Fruit fly (Drosophila melanogaster) whole organism, embryonic: ENCODE measurements around the gene CG43121.

ENCODE experiments used
- Asciz ChIP-seq: fragments of 200-800 bp; sonication (Bioruptor generic); optimal IDR thresholded peaks from 2 replicates; lab custom pipeline; 2017; ENCODE audit warnings: missing biosample characterization, mild to moderate bottlenecking, missing genetic modification characterization, missing genetic modification reagents
- CG10209 ChIP-seq: fragments of 200-800 bp; sonication (Bioruptor generic); optimal IDR thresholded peaks from 3 replicates; lab custom pipeline; 2017; ENCODE audit warnings: missing biosample characterization, mild to moderate bottlenecking, missing genetic modification characterization, missing genetic modification reagents
- CG10274 ChIP-seq: fragments of 200-800 bp; sonication (Bioruptor generic); optimal IDR thresholded peaks from 3 replicates; lab custom pipeline; 2017; ENCODE audit warnings: missing biosample characterization, mild to moderate bottlenecking, missing genetic modification characterization
- CG11085 ChIP-seq: fragments of 200-800 bp; sonication (Bioruptor generic); IDR thresholded peaks from 2 replicates; pipeline ENCODE4 v1.3.6; 2022; ENCODE audit warnings: missing biosample characterization, missing genetic modification characterization
- CG11247 ChIP-seq: fragments of 200-800 bp; sonication (Bioruptor generic); IDR thresholded peaks from 2 replicates; pipeline ENCODE4 v1.3.6; 2022; ENCODE audit warnings: missing biosample characterization, missing genetic modification characterization
- CG11695 ChIP-seq: fragments of 200-800 bp; sonication (Bioruptor generic); IDR thresholded peaks from 3 replicates; pipeline ENCODE4 v1.3.6; 2022; ENCODE audit warnings: missing biosample characterization, missing genetic modification characterization
- CG12219 ChIP-seq: fragments of 200-800 bp; sonication (Bioruptor generic); optimal IDR thresholded peaks from 3 replicates; lab custom pipeline; 2018; ENCODE audit warnings: missing biosample characterization, mild to moderate bottlenecking, missing genetic modification characterization
- CG1233 ChIP-seq: fragments of 200-800 bp; sonication (Bioruptor generic); optimal IDR thresholded peaks from 4 replicates; lab custom pipeline; 2018; ENCODE audit warnings: missing biosample characterization, mild to moderate bottlenecking, missing genetic modification characterization
- CG12744 ChIP-seq: fragments of 200-800 bp; sonication (Bioruptor generic); optimal IDR thresholded peaks from 2 replicates; lab custom pipeline; 2016; ENCODE audit warnings: missing biosample characterization, missing genetic modification characterization
- CG13287 ChIP-seq: fragments of 200-800 bp; sonication (Bioruptor generic); IDR thresholded peaks from 2 replicates; pipeline ENCODE4 v1.3.6; 2022; ENCODE audit warnings: missing biosample characterization, missing genetic modification characterization; ENCODE audit not compliant: partially characterized antibody
- CG15011 ChIP-seq: fragments of 200-800 bp; sonication (Bioruptor generic); optimal IDR thresholded peaks from 3 replicates; lab custom pipeline; 2018; ENCODE audit warnings: missing biosample characterization, mild to moderate bottlenecking, missing genetic modification characterization
- CG15514 ChIP-seq: fragments of 200-800 bp; sonication (Bioruptor generic); optimal IDR thresholded peaks from 3 replicates; lab custom pipeline; 2017; ENCODE audit warnings: missing biosample characterization, missing genetic modification characterization, mild to moderate bottlenecking, moderate library complexity, missing genetic modification reagents
- CG1832 ChIP-seq: fragments of 200-800 bp; sonication (Bioruptor generic); optimal IDR thresholded peaks from 2 replicates; lab custom pipeline; 2017; ENCODE audit warnings: missing biosample characterization, mild to moderate bottlenecking, missing genetic modification characterization, inconsistent platforms
- CG33213 ChIP-seq: fragments of 200-800 bp; sonication (Bioruptor generic); optimal IDR thresholded peaks from 3 replicates; lab custom pipeline; 2016; ENCODE audit warnings: missing biosample characterization, missing genetic modification characterization
- CG3407 ChIP-seq: fragments of 200-800 bp; sonication (Bioruptor generic); optimal IDR thresholded peaks from 2 replicates; lab custom pipeline; 2018; ENCODE audit warnings: missing biosample characterization, mild to moderate bottlenecking, missing genetic modification characterization
- CG43689 ChIP-seq: fragments of 200-800 bp; sonication (Bioruptor generic); IDR thresholded peaks from 2 replicates; pipeline ENCODE4 v1.3.6; 2022; ENCODE audit warnings: missing biosample characterization, missing genetic modification characterization
- CG6272 ChIP-seq: fragments of 200-800 bp; sonication (Bioruptor generic); IDR thresholded peaks from 2 replicates; pipeline ENCODE4 v1.3.6; 2022; ENCODE audit warnings: missing biosample characterization, missing genetic modification characterization
- CG6765 ChIP-seq: fragments of 200-800 bp; sonication (Bioruptor generic); optimal IDR thresholded peaks from 3 replicates; lab custom pipeline; 2017; ENCODE audit warnings: missing biosample characterization, mild to moderate bottlenecking, missing genetic modification characterization
- CG6813 ChIP-seq: fragments of 200-800 bp; sonication (Bioruptor generic); optimal IDR thresholded peaks from 2 replicates; lab custom pipeline; 2017; ENCODE audit warnings: missing biosample characterization, missing genetic modification characterization, mild to moderate bottlenecking, moderate library complexity, missing genetic modification reagents
- CG8388 ChIP-seq: fragments of 200-800 bp; sonication (Bioruptor generic); optimal IDR thresholded peaks from 2 replicates; lab custom pipeline; 2019; ENCODE audit warnings: missing biosample characterization, mild to moderate bottlenecking, missing genetic modification characterization, moderate library complexity
- CHES-1-like ChIP-seq: fragments of 200-800 bp; sonication (Bioruptor generic); optimal IDR thresholded peaks from 2 replicates; lab custom pipeline; 2016; ENCODE audit warnings: missing biosample characterization, missing genetic modification characterization
- Camta ChIP-seq: fragments of 200-800 bp; sonication (Bioruptor generic); optimal IDR thresholded peaks from 2 replicates; lab custom pipeline; 2016; ENCODE audit warnings: missing biosample characterization, missing genetic modification characterization
- CoRest ChIP-seq: fragments of 200-800 bp; sonication (Bioruptor generic); optimal IDR thresholded peaks from 3 replicates; lab custom pipeline; 2018; ENCODE audit warnings: missing biosample characterization, mild to moderate bottlenecking, missing genetic modification characterization, moderate library complexity
- Dad ChIP-seq: fragments of 200-800 bp; sonication (Bioruptor generic); optimal IDR thresholded peaks from 3 replicates; lab custom pipeline; 2016; ENCODE audit warnings: missing biosample characterization, missing genetic modification characterization
- Ets65A ChIP-seq: fragments of 200-800 bp; sonication (Bioruptor generic); peaks from one replicate; lab custom pipeline; 2016; ENCODE audit warnings: missing biosample characterization, missing genetic modification characterization
- Gug ChIP-seq: fragments of 200-800 bp; sonication (Bioruptor generic); IDR thresholded peaks from 4 replicates; pipeline ENCODE4 v1.3.6; 2022; ENCODE audit warnings: missing biosample characterization, missing genetic modification characterization
- HHEX ChIP-seq: fragments of 200-800 bp; sonication (Bioruptor generic); optimal IDR thresholded peaks from 3 replicates; lab custom pipeline; 2017; ENCODE audit warnings: missing biosample characterization, mild to moderate bottlenecking, missing genetic modification characterization, missing genetic modification reagents
- HLH4C ChIP-seq: fragments of 200-800 bp; sonication (Bioruptor generic); IDR thresholded peaks from 3 replicates; pipeline ENCODE4 v1.3.6; 2022; ENCODE audit warnings: missing biosample characterization, missing genetic modification characterization; ENCODE audit not compliant: partially characterized antibody
- Hey ChIP-seq: fragments of 200-800 bp; sonication (Bioruptor generic); optimal IDR thresholded peaks from 3 replicates; lab custom pipeline; 2018; ENCODE audit warnings: missing biosample characterization, mild to moderate bottlenecking, missing genetic modification characterization
- Lim3 ChIP-seq: fragments of 200-800 bp; sonication (Bioruptor generic); IDR thresholded peaks from 2 replicates; pipeline ENCODE4 v1.3.6; 2022; ENCODE audit warnings: missing biosample characterization, missing genetic modification characterization
- Meics ChIP-seq: fragments of 200-800 bp; sonication (Bioruptor generic); optimal IDR thresholded peaks from 2 replicates; lab custom pipeline; 2017; ENCODE audit warnings: missing biosample characterization, mild to moderate bottlenecking, missing genetic modification characterization
- Pdp1 ChIP-seq, 2 experiments: fragments of 200-800 bp; sonication (Bioruptor generic); optimal IDR thresholded peaks; 3 replicates each; lab custom pipeline; 2016; ENCODE audit warnings: missing biosample characterization in 2 of 2, missing genetic modification characterization in 2 of 2, mild to moderate bottlenecking in 1 of 2, moderate library complexity in 1 of 2
- Rfx ChIP-seq: fragments of 200-800 bp; sonication (Bioruptor generic); IDR thresholded peaks from 2 replicates; pipeline ENCODE4 v1.3.6; 2022; ENCODE audit warnings: missing biosample characterization, missing genetic modification characterization
- Trl ChIP-seq, 3 experiments: fragments of >200 bp in 2 of 3; fragments of 200-800 bp in 1 of 3; sonication (Bioruptor generic) in 1 of 3; optimal IDR thresholded peaks; 2 replicates in 1 of 3; 3 replicates in 2 of 3; lab custom pipeline; 2016 to 2017; ENCODE audit warnings: missing biosample characterization in 1 of 3, missing genetic modification characterization in 1 of 3
- bbx ChIP-seq: fragments of 200-800 bp; sonication (Bioruptor generic); IDR thresholded peaks from 2 replicates; pipeline ENCODE4 v1.3.6; 2022; ENCODE audit warnings: missing biosample characterization, missing genetic modification characterization; ENCODE audit not compliant: partially characterized antibody
- chinmo ChIP-seq: fragments of 200-800 bp; sonication (Bioruptor generic); IDR thresholded peaks from 4 replicates; pipeline ENCODE4 v1.3.6; 2022; ENCODE audit warnings: missing biosample characterization, missing genetic modification characterization; ENCODE audit not compliant: partially characterized antibody
- disco-r ChIP-seq: fragments of 200-800 bp; sonication (Bioruptor generic); optimal IDR thresholded peaks from 2 replicates; lab custom pipeline; 2016; ENCODE audit warnings: missing biosample characterization, missing genetic modification characterization
- dmrt99B ChIP-seq: fragments of 200-800 bp; sonication (Bioruptor generic); optimal IDR thresholded peaks from 2 replicates; lab custom pipeline; 2018; ENCODE audit warnings: missing biosample characterization, mild to moderate bottlenecking, missing genetic modification characterization, moderate library complexity
- gem ChIP-seq: fragments of 200-800 bp; sonication (Bioruptor generic); optimal IDR thresholded peaks from 2 replicates; lab custom pipeline; 2019; ENCODE audit warnings: missing biosample characterization, mild to moderate bottlenecking, missing genetic modification characterization, moderate library complexity
- jigr1 ChIP-seq: fragments of 200-800 bp; sonication (Bioruptor generic); IDR thresholded peaks from 3 replicates; pipeline ENCODE4 v1.3.6; 2022; ENCODE audit warnings: missing biosample characterization, missing genetic modification characterization
- odd ChIP-seq: fragments of 200-800 bp; sonication (Bioruptor generic); optimal IDR thresholded peaks from 2 replicates; lab custom pipeline; 2017; ENCODE audit warnings: missing biosample characterization, mild to moderate bottlenecking, missing genetic modification characterization
- org-1 ChIP-seq: fragments of 200-800 bp; sonication (Bioruptor generic); optimal IDR thresholded peaks from 2 replicates; lab custom pipeline; 2017; ENCODE audit warnings: missing biosample characterization, missing genetic modification characterization
- pfk ChIP-seq: fragments of 200-800 bp; sonication (Bioruptor generic); optimal IDR thresholded peaks from 2 replicates; lab custom pipeline; 2018; ENCODE audit warnings: missing biosample characterization, mild to moderate bottlenecking, missing genetic modification characterization, moderate library complexity
- seq ChIP-seq: fragments of 200-800 bp; sonication (Bioruptor generic); IDR thresholded peaks from 2 replicates; pipeline ENCODE4 v1.3.6; 2022; ENCODE audit warnings: missing biosample characterization, missing genetic modification characterization
- so ChIP-seq: fragments of 200-800 bp; sonication (Bioruptor generic); IDR thresholded peaks from 3 replicates; pipeline ENCODE4 v1.3.6; 2022; ENCODE audit warnings: missing biosample characterization, missing genetic modification characterization
- sug ChIP-seq: fragments of 200-800 bp; optimal IDR thresholded peaks from 2 replicates; lab custom pipeline; 2019; ENCODE audit warnings: missing biosample characterization, mild to moderate bottlenecking, missing genetic modification characterization, moderate library complexity
- vnd ChIP-seq: fragments of 200-800 bp; sonication (Bioruptor generic); IDR thresholded peaks from 3 replicates; pipeline ENCODE4 v1.3.6; 2022; ENCODE audit warnings: missing biosample characterization, missing genetic modification characterization; ENCODE audit not compliant: partially characterized antibody
- wek ChIP-seq: fragments of 200-800 bp; sonication (Bioruptor generic); optimal IDR thresholded peaks from 3 replicates; lab custom pipeline; 2018; ENCODE audit warnings: missing biosample characterization, mild to moderate bottlenecking, missing genetic modification characterization, moderate library complexity
- zen2 ChIP-seq: fragments of 200-800 bp; sonication (Bioruptor generic); IDR thresholded peaks from 3 replicates; pipeline ENCODE4 v1.3.6; 2022; ENCODE audit warnings: missing biosample characterization, missing genetic modification characterization; ENCODE audit not compliant: partially characterized antibody

CG43121 gene

DNA sequence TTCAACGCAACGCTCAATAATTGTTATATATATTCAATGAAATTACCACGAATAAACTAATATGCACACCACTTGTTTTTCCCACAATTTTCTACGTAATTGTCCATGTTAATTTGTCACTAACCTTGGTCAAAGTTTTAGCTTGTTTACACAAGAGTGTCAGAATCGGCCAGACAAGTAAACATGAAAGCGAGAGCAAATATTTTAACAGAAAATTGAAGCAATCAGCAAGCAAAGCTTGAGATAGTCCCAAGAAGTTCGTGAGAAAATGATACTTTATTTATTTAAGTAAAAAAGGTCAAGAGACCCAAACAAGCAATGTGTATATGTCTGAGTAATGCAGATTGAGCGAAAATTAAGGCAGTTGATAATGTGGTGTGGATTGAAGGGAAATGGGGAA lies 35.8 kb upstream of the CG43121 start (continued):
- TF ChIP-seq CG10209 (GFP tag; lab: Kevin White, UChicago): peak; percentile 56
- peak; percentile 53 for TF ChIP-seq Camta
- peak; percentile 10 for TF ChIP-seq CG3407 (GFP tag; lab: Kevin White, UChicago)
- TF ChIP-seq CoRest (tag; lab: Kevin White, UChicago): peak; percentile 35
- peak; percentile 70 for TF ChIP-seq CG15514
- TF ChIP-seq Ets65A (GFP tag; lab: Kevin White, UChicago): no peak
- TF ChIP-seq wek (GFP tag; lab: Kevin White, UChicago): peak; percentile 19
- 0 out of 2 replicates have a peak, but pooled peaks have one; percentile 10 for TF ChIP-seq CG43689 (GFP tag; lab: Robert Waterston, UW)
- TF ChIP-seq CG6813 (GFP tag; lab: Kevin White, UChicago): peak; percentile 50
- peak; percentile 45; the same call in 1 of the 2 replicates for TF ChIP-seq Rfx (GFP tag; lab: Robert Waterston, UW)
- peak; percentile 4 for TF ChIP-seq sug (tag; lab: Kevin White, UChicago)
- peak; percentile 44 for TF ChIP-seq Meics (GFP tag; lab: Kevin White, UChicago)
- no peak for TF ChIP-seq vnd (GFP tag; lab: Robert Waterston, UW)
- TF ChIP-seq CG6765 (GFP tag; lab: Kevin White, UChicago): peak; percentile 59
- no peak for TF ChIP-seq zen2
- peak; percentile 56 for TF ChIP-seq CG12744
- no peak for TF ChIP-seq CG8388 (GFP tag; lab: Kevin White, UChicago)
- TF ChIP-seq CG12219 (GFP tag; lab: Kevin White, UChicago): no peak
- TF ChIP-seq Gug (GFP tag; lab: Robert Waterston, UW): no peak
- TF ChIP-seq HLH4C (GFP tag; lab: Robert Waterston, UW): no peak
- peak; percentile 69 for TF ChIP-seq CG11247 (GFP tag; lab: Robert Waterston, UW)
- TF ChIP-seq org-1 (GFP tag; lab: Kevin White, UChicago): peak; percentile 30
- no peak for TF ChIP-seq disco-r
- TF ChIP-seq chinmo: no peak
- TF ChIP-seq bbx (GFP tag; lab: Robert Waterston, UW): no peak
- peak; percentile 40 for TF ChIP-seq odd (GFP tag; lab: Kevin White, UChicago)
- TF ChIP-seq Dad (GFP tag; lab: Kevin White, UChicago): no peak
- peak; percentile 65; the same call in 1 of the 3 replicates for TF ChIP-seq CG11695
- peak; percentile 62 for TF ChIP-seq CHES-1-like (GFP tag; lab: Kevin White, UChicago)
- TF ChIP-seq dmrt99B (tag; lab: Kevin White, UChicago): peak; percentile 44
- peak; percentile 60 for TF ChIP-seq Asciz (GFP tag; lab: Kevin White, UChicago)
- TF ChIP-seq Pdp1 (GFP tag; optimal IDR thresholded peaks at IDR 0.05; lab: Kevin White, UChicago): peak in 1 of 2 experiments; percentile 20
- peak; percentile 54 for TF ChIP-seq gem (tag; lab: Kevin White, UChicago)
- peak; percentile 27 for TF ChIP-seq Hey (tag; lab: Kevin White, UChicago)
- TF ChIP-seq Lim3 (GFP tag; lab: Robert Waterston, UW): no peak
- peak; percentile 37; the same call in 1 of the 2 replicates for TF ChIP-seq CG11085 (GFP tag; lab: Robert Waterston, UW)
- peak; percentile 59 for TF ChIP-seq HHEX (GFP tag; lab: Kevin White, UChicago)
- peak; percentile 58; the same call in 1 of the 3 replicates for TF ChIP-seq so (GFP tag; lab: Robert Waterston, UW)
- TF ChIP-seq CG1233 (GFP tag; lab: Kevin White, UChicago): peak; percentile 52
- no peak for TF ChIP-seq jigr1 (GFP tag; lab: Robert Waterston, UW)
- TF ChIP-seq CG15011: peak; percentile 54
- peak; percentile 55 for TF ChIP-seq CG33213
- TF ChIP-seq CG10274 (GFP tag; lab: Kevin White, UChicago): peak; percentile 1
- no peak for TF ChIP-seq CG13287
- TF ChIP-seq CG6272 (GFP tag; lab: Robert Waterston, UW): no peak
- no peak for TF ChIP-seq pfk
- peak; percentile 64 for TF ChIP-seq seq (GFP tag; lab: Robert Waterston, UW)
- TF ChIP-seq Trl (optimal IDR thresholded peaks at IDR 0.05; lab: Kevin White, UChicago): peak in 1 of 2 experiments; percentile 4
- TF ChIP-seq Trl (GFP tag; optimal IDR thresholded peaks at IDR 0.05; lab: Kevin White, UChicago): peak; percentile 62
- TF ChIP-seq CG1832 (GFP tag; lab: Kevin White, UChicago): no peak
